Fruit fly (Drosophila melanogaster): Measurements from ENCODE around the gene MBD-R2.

dm6 chr3R:12326855-12327254, 29.2 kb downstream of the MBD-R2 start:
- no peak for TF ChIP-seq psq (optimal IDR thresholded peaks at IDR 0.05)
- TF ChIP-seq ttk (optimal IDR thresholded peaks at IDR 0.05), result no peak
- no peak for TF ChIP-seq insv (optimal IDR thresholded peaks at IDR 0.05)
- TF ChIP-seq Myc (optimal IDR thresholded peaks at IDR 0.05), result no peak
